Fruit fly (Drosophila melanogaster): Measurements from ENCODE around the gene CG5096.

The CG5096 gene

dm6 chr2L:10422643-10423606 is 40.9 kb downstream of the CG5096 start, which contains the start of the genes pie and Wdfy2 (continued):
- TF ChIP-seq jim (GFP tag; optimal IDR thresholded peaks at IDR 0.05) (no peak), lola (GFP tag; optimal IDR thresholded peaks at IDR 0.05) (peak; percentile 79), foxo (GFP tag; optimal IDR thresholded peaks at IDR 0.05) (no peak), pan (optimal IDR thresholded peaks at IDR 0.05) (no peak)

- TF ChIP-seq jim (GFP tag; optimal IDR thresholded peaks at IDR 0.05) (no peak), rgr (GFP tag; optimal IDR thresholded peaks at IDR 0.05) (no peak), sv (GFP tag; optimal IDR thresholded peaks at IDR 0.05) (no peak), Vsx2 (GFP tag; optimal IDR thresholded peaks at IDR 0.05; ENCODE audit: partially characterized antibody) (no peak)
Measured at dm6 chr2L:10425599-10425998, 43.5 kb downstream of the CG5096 start.

dm6 chr2L:10426534-10427048 is 44.5 kb downstream of the CG5096 start, which contains the start of the genes SmB and KdelR:
SmB (minus strand) TSS chr2L:10426627.
KdelR (plus strand) TSS chr2L:10426887.
- TF ChIP-seq Sp1 (GFP tag; optimal IDR thresholded peaks at IDR 0.05) (peak; percentile 3), dl (GFP tag; optimal IDR thresholded peaks at IDR 0.05; ENCODE audit: insufficient read depth in 1 of 2, partially characterized antibody in 2 of 2) (no peak), Jra (GFP tag; optimal IDR thresholded peaks at IDR 0.05) (peak; percentile 79), dmrt93B (GFP tag; optimal IDR thresholded peaks at IDR 0.05) (no peak), Vsx2 (GFP tag; optimal IDR thresholded peaks at IDR 0.05; ENCODE audit: partially characterized antibody) (no peak), dsf (GFP tag; optimal IDR thresholded peaks at IDR 0.05; ENCODE audit: borderline replicate concordance) (peak; percentile 5), Hr83 (GFP tag; optimal IDR thresholded peaks at IDR 0.05; ENCODE audit: poor library complexity, severe bottlenecking) (peak; percentile 23), sage (GFP tag; optimal IDR thresholded peaks at IDR 0.05) (no peak), psq (GFP tag; optimal IDR thresholded peaks at IDR 0.05) (peak; percentile 44), OdsH (GFP tag; optimal IDR thresholded peaks at IDR 0.05) (peak; percentile 44), fru (GFP tag; optimal IDR thresholded peaks at IDR 0.05) (no peak), ey (GFP tag; optimal IDR thresholded peaks at IDR 0.05) (peak; percentile 34), sv (GFP tag; optimal IDR thresholded peaks at IDR 0.05) (peak; percentile 10), brk (GFP tag; optimal IDR thresholded peaks at IDR 0.05) (peak; percentile 42), jim (GFP tag; optimal IDR thresholded peaks at IDR 0.05) (no peak), CG32264 (GFP tag; optimal IDR thresholded peaks at IDR 0.05) (no peak), br (GFP tag; optimal IDR thresholded peaks at IDR 0.05) (no peak), GATAd (GFP tag; optimal IDR thresholded peaks at IDR 0.05) (no peak), woc (GFP tag; optimal IDR thresholded peaks at IDR 0.05) (peak; percentile 10), Mio (GFP tag; optimal IDR thresholded peaks at IDR 0.05) (no peak), tai (GFP tag; optimal IDR thresholded peaks at IDR 0.05) (no peak), CrebA (GFP tag; optimal IDR thresholded peaks at IDR 0.05; ENCODE audit: borderline replicate concordance) (no peak), Myc (optimal IDR thresholded peaks at IDR 0.05) (no peak), Dfd (GFP tag; optimal IDR thresholded peaks at IDR 0.05) (no peak), Hnf4 (GFP tag; optimal IDR thresholded peaks at IDR 0.05) (no peak), foxo (GFP tag; optimal IDR thresholded peaks at IDR 0.05) (no peak), Hr78 (GFP tag; optimal IDR thresholded peaks at IDR 0.05) (no peak)

dm6 chr2L:10428528-10428927 is 46.5 kb downstream of the CG5096 start, which contains the start of gene CG5188:
CG5188 (plus strand) TSS chr2L:10428829.
- TF ChIP-seq rgr (GFP tag; optimal IDR thresholded peaks at IDR 0.05) (peak; percentile 40), Jra (GFP tag; optimal IDR thresholded peaks at IDR 0.05) (no peak), Hnf4 (GFP tag; optimal IDR thresholded peaks at IDR 0.05) (peak; percentile 43), woc (GFP tag; optimal IDR thresholded peaks at IDR 0.05) (peak; percentile 41), jim (GFP tag; optimal IDR thresholded peaks at IDR 0.05) (no peak), OdsH (GFP tag; optimal IDR thresholded peaks at IDR 0.05) (peak; percentile 44), usp (GFP tag; optimal IDR thresholded peaks at IDR 0.05) (no peak), Mio (GFP tag; optimal IDR thresholded peaks at IDR 0.05) (no peak), pan (optimal IDR thresholded peaks at IDR 0.05) (no peak), h (GFP tag; optimal IDR thresholded peaks at IDR 0.05) (no peak), br (GFP tag; optimal IDR thresholded peaks at IDR 0.05) (no peak), CG32264 (GFP tag; optimal IDR thresholded peaks at IDR 0.05) (no peak), GATAd (GFP tag; optimal IDR thresholded peaks at IDR 0.05) (no peak), dsf (GFP tag; optimal IDR thresholded peaks at IDR 0.05; ENCODE audit: borderline replicate concordance) (no peak), ey (GFP tag; optimal IDR thresholded peaks at IDR 0.05) (peak; percentile 28), HLH106 (tag; optimal IDR thresholded peaks at IDR 0.05) (peak; percentile 51), Hr83 (GFP tag; optimal IDR thresholded peaks at IDR 0.05; ENCODE audit: poor library complexity, severe bottlenecking) (no peak), psq (GFP tag; optimal IDR thresholded peaks at IDR 0.05) (peak; percentile 72), foxo (GFP tag; optimal IDR thresholded peaks at IDR 0.05) (peak in 1 of 2 experiments; percentile 56), Sp1 (GFP tag; optimal IDR thresholded peaks at IDR 0.05) (peak; percentile 43), lola (GFP tag; optimal IDR thresholded peaks at IDR 0.05) (no peak), N (GFP tag; optimal IDR thresholded peaks at IDR 0.05) (no peak), Rel (GFP tag; optimal IDR thresholded peaks at IDR 0.05) (no peak), Rel (tag; optimal IDR thresholded peaks at IDR 0.05) (peak; percentile 82), fru (GFP tag; optimal IDR thresholded peaks at IDR 0.05) (no peak), CrebA (GFP tag; optimal IDR thresholded peaks at IDR 0.05; ENCODE audit: borderline replicate concordance) (no peak), Dfd (GFP tag; optimal IDR thresholded peaks at IDR 0.05) (no peak)
